Fruit fly (Drosophila melanogaster): ENCODE results near the gene PH4alphaNE1.

PH4alphaNE1 gene

dm6 chr3R:30540196-30540595 lies 40.1 kb upstream of the PH4alphaNE1 start (continued):
- TF ChIP-seq Atf-2 (GFP tag; optimal IDR thresholded peaks at IDR 0.05): peak; percentile 87
- peak; percentile 60 for TF ChIP-seq CG17186 (GFP tag; optimal IDR thresholded peaks at IDR 0.05)
- TF ChIP-seq CG14860 (GFP tag; IDR thresholded peaks at IDR 0.05; ENCODE audit: partially characterized antibody): no peak
- TF ChIP-seq sd (tag; optimal IDR thresholded peaks at IDR 0.05): peak; percentile 69
- peak; percentile 55 for TF ChIP-seq CG10431 (GFP tag; optimal IDR thresholded peaks at IDR 0.05)
- peak; percentile 92 for TF ChIP-seq ken (GFP tag; IDR thresholded peaks at IDR 0.05)
- peak; percentile 94 for TF ChIP-seq gro (GFP tag; optimal IDR thresholded peaks at IDR 0.05)
- TF ChIP-seq trem (tag; optimal IDR thresholded peaks at IDR 0.05): peak; percentile 61
- TF ChIP-seq tgo (GFP tag; IDR thresholded peaks at IDR 0.05): peak; percentile 90
- TF ChIP-seq shn (GFP tag; optimal IDR thresholded peaks at IDR 0.05): peak; percentile 84
- peak; percentile 77 for TF ChIP-seq wek (GFP tag; optimal IDR thresholded peaks at IDR 0.05)
- peak; percentile 93 for TF ChIP-seq pho (GFP tag; optimal IDR thresholded peaks at IDR 0.05)
- peak; percentile 90 for TF ChIP-seq BtbVII (GFP tag; optimal IDR thresholded peaks at IDR 0.05)
- TF ChIP-seq CG14710 (tag; optimal IDR thresholded peaks at IDR 0.05): peak; percentile 77
- TF ChIP-seq Hr78 (GFP tag; optimal IDR thresholded peaks at IDR 0.05): peak in 1 of 2 experiments; percentile 77
- TF ChIP-seq ash1 (GFP tag; optimal IDR thresholded peaks at IDR 0.05): peak; percentile 53
- TF ChIP-seq unc-4 (GFP tag; IDR thresholded peaks at IDR 0.05; ENCODE audit: partially characterized antibody): no peak
- TF ChIP-seq Spps (tag; optimal IDR thresholded peaks at IDR 0.05): peak; percentile 71
- peak; percentile 89 for TF ChIP-seq CHES-1-like (GFP tag; optimal IDR thresholded peaks at IDR 0.05)
- TF ChIP-seq CG10565 (GFP tag; optimal IDR thresholded peaks at IDR 0.05): peak; percentile 52
- no peak for TF ChIP-seq BEAF-32 (GFP tag; optimal IDR thresholded peaks at IDR 0.05)
- TF ChIP-seq fd64A (GFP tag; optimal IDR thresholded peaks at IDR 0.05): peak; percentile 77
- peak; percentile 89 for TF ChIP-seq CG12299 (tag; optimal IDR thresholded peaks at IDR 0.05)
- TF ChIP-seq sens (GFP tag): peak; percentile 99
- TF ChIP-seq CG9932 (GFP tag; IDR thresholded peaks at IDR 0.05): peak; percentile 92
- no peak for TF ChIP-seq chinmo (GFP tag; IDR thresholded peaks at IDR 0.05; ENCODE audit: partially characterized antibody)
- peak; percentile 87 for TF ChIP-seq scrt (GFP tag; optimal IDR thresholded peaks at IDR 0.05)
- TF ChIP-seq YL-1 (GFP tag; optimal IDR thresholded peaks at IDR 0.05): peak; percentile 68
- TF ChIP-seq bigmax (GFP tag; optimal IDR thresholded peaks at IDR 0.05): no peak
- peak; percentile 84 for TF ChIP-seq CG11560 (tag; IDR thresholded peaks at IDR 0.05)
- TF ChIP-seq CG32772 (GFP tag; IDR thresholded peaks at IDR 0.05): peak; percentile 93

dm6 chr3R:30536919-30537318 lies 36.8 kb upstream of the PH4alphaNE1 start:
- peak; percentile 31 for TF ChIP-seq abd-A (tag; optimal IDR thresholded peaks at IDR 0.05)
- peak; percentile 49 for TF ChIP-seq CG6765 (GFP tag; optimal IDR thresholded peaks at IDR 0.05)
- 0 out of 4 replicates have a peak, but pooled peaks have one; percentile 57 for TF ChIP-seq chinmo (GFP tag; IDR thresholded peaks at IDR 0.05; ENCODE audit: partially characterized antibody)
- no peak for TF ChIP-seq CG11504 (tag; optimal IDR thresholded peaks at IDR 0.05)
- peak; percentile 38 for TF ChIP-seq CG3281 (GFP tag; optimal IDR thresholded peaks at IDR 0.05)
- peak; percentile 63 for TF ChIP-seq CG10543 (GFP tag; optimal IDR thresholded peaks at IDR 0.05)
- 0 out of 2 replicates have a peak, but pooled peaks have one; percentile 10 for TF ChIP-seq Atf6 (GFP tag; IDR thresholded peaks at IDR 0.05)
- TF ChIP-seq Pdp1 (GFP tag; optimal IDR thresholded peaks at IDR 0.05): peak in 1 of 2 experiments; percentile 52
- TF ChIP-seq Rfx (GFP tag; IDR thresholded peaks at IDR 0.05): no peak
- no peak for TF ChIP-seq CG8290 (GFP tag; optimal IDR thresholded peaks at IDR 0.05)
- TF ChIP-seq CG8290 (tag; optimal IDR thresholded peaks at IDR 0.05): peak in 1 of 2 experiments; percentile 23
- TF ChIP-seq HmgZ (tag; optimal IDR thresholded peaks at IDR 0.05): no peak
- peak; percentile 21 for TF ChIP-seq Meics (GFP tag; optimal IDR thresholded peaks at IDR 0.05)
- peak; percentile 68 for TF ChIP-seq Med (GFP tag)
- TF ChIP-seq maf-S (GFP tag; optimal IDR thresholded peaks at IDR 0.05): no peak
- peak; percentile 23 for TF ChIP-seq fd3F (GFP tag; optimal IDR thresholded peaks at IDR 0.05)
- no peak for TF ChIP-seq Elba2 (GFP tag; optimal IDR thresholded peaks at IDR 0.05)
- TF ChIP-seq schlank (tag; optimal IDR thresholded peaks at IDR 0.05): peak; percentile 24
- peak; percentile 20; the same call in 1 of the 3 replicates for TF ChIP-seq Dbx (GFP tag; IDR thresholded peaks at IDR 0.05)
- TF ChIP-seq lab (GFP tag; optimal IDR thresholded peaks at IDR 0.05): peak; percentile 25
- no peak for TF ChIP-seq onecut (GFP tag; IDR thresholded peaks at IDR 0.05)
